Worm (Caenorhabditis elegans): Measurements from ENCODE around the gene taf-13.

taf-13 gene

ce11 chrII:10603560-10603959 is 1.9 kb downstream of the taf-13 start:
- TF ChIP-seq mab-5 (tag; optimal IDR thresholded peaks at IDR 0.05) (no peak), ztf-11 (tag; optimal IDR thresholded peaks at IDR 0.05) (no peak), sma-3 (GFP tag; optimal IDR thresholded peaks at IDR 0.05) (no peak), unc-55 (GFP tag; optimal IDR thresholded peaks at IDR 0.05) (no peak), dmd-4 (tag; optimal IDR thresholded peaks at IDR 0.05) (no peak), nhr-12 (tag; optimal IDR thresholded peaks at IDR 0.05) (no peak), skn-1 (tag; optimal IDR thresholded peaks at IDR 0.05) (no peak), unc-39 (tag; optimal IDR thresholded peaks at IDR 0.05) (no peak), zag-1 (tag; optimal IDR thresholded peaks at IDR 0.05) (no peak), lin-11 (tag; optimal IDR thresholded peaks at IDR 0.05) (no peak), gmeb-1 (tag; optimal IDR thresholded peaks at IDR 0.05) (no peak), elt-1 (tag; optimal IDR thresholded peaks at IDR 0.05) (no peak), snpc-4 (tag; optimal IDR thresholded peaks at IDR 0.05) (no peak), lsy-2 (tag; optimal IDR thresholded peaks at IDR 0.05) (no peak), nhr-23 (tag; optimal IDR thresholded peaks at IDR 0.05) (no peak), egl-27 (tag; optimal IDR thresholded peaks at IDR 0.05) (no peak)

- TF ChIP-seq ama-1 (optimal IDR thresholded peaks at IDR 0.05) (no peak), ztf-4 (tag; optimal IDR thresholded peaks at IDR 0.05) (no peak), aly-2 (tag; optimal IDR thresholded peaks at IDR 0.05) (no peak), dmd-4 (tag; optimal IDR thresholded peaks at IDR 0.05) (no peak), skn-1 (tag; optimal IDR thresholded peaks at IDR 0.05) (no peak), ZK546.5 (tag; optimal IDR thresholded peaks at IDR 0.05) (no peak), alr-1 (tag; optimal IDR thresholded peaks at IDR 0.05) (no peak), sma-9 (GFP tag; optimal IDR thresholded peaks at IDR 0.05) (no peak), sma-9 (tag; optimal IDR thresholded peaks at IDR 0.05) (no peak), F13H6.1 (tag; optimal IDR thresholded peaks at IDR 0.05) (no peak), Y55F3AM.14 (GFP tag; optimal IDR thresholded peaks at IDR 0.05) (no peak), snpc-4 (tag; optimal IDR thresholded peaks at IDR 0.05) (no peak), R02D3.7 (tag; optimal IDR thresholded peaks at IDR 0.05) (no peak), nhr-23 (tag; optimal IDR thresholded peaks at IDR 0.05) (no peak), C34F6.9 (tag; optimal IDR thresholded peaks at IDR 0.05) (no peak), nhr-77 (tag; optimal IDR thresholded peaks at IDR 0.05) (no peak), ztf-11 (tag; optimal IDR thresholded peaks at IDR 0.05) (no peak), ceh-82 (tag; optimal IDR thresholded peaks at IDR 0.05) (no peak)
Measured at ce11 chrII:10602184-10602583, 3.2 kb downstream of the taf-13 start, which contains the start of gene srv-2. Gene srv-2 (minus strand): TSS chrII:10602284.

- TF ChIP-seq R02D3.7 (tag; optimal IDR thresholded peaks at IDR 0.05), result no peak
- no peak for TF ChIP-seq unc-55 (GFP tag; optimal IDR thresholded peaks at IDR 0.05)
- TF ChIP-seq dmd-4 (tag; optimal IDR thresholded peaks at IDR 0.05), result no peak
- TF ChIP-seq blmp-1 (tag; optimal IDR thresholded peaks at IDR 0.05; ENCODE audit: insufficient read depth), result peak; percentile 26
- TF ChIP-seq C34F6.9 (tag; optimal IDR thresholded peaks at IDR 0.05), result no peak
- no peak for TF ChIP-seq nhr-77 (tag; optimal IDR thresholded peaks at IDR 0.05)
Measured at ce11 chrII:10598970-10599369, 6.4 kb downstream of the taf-13 start, which contains the start of gene C14A4.9. Gene C14A4.9 (plus strand): TSS chrII:10599337.

ce11 chrII:10598039-10598438 is 7.4 kb downstream of the taf-13 start, which contains the start of gene C14A4.8:
Gene C14A4.8 (minus strand): TSS chrII:10598139.
- TF ChIP-seq sma-3 (GFP tag; optimal IDR thresholded peaks at IDR 0.05) (no peak), unc-55 (GFP tag; optimal IDR thresholded peaks at IDR 0.05) (no peak), nhr-77 (tag; optimal IDR thresholded peaks at IDR 0.05) (no peak)

- TF ChIP-seq nhr-237 (tag; optimal IDR thresholded peaks at IDR 0.05), result no peak
- peak; percentile 37 for TF ChIP-seq fos-1 (tag; optimal IDR thresholded peaks at IDR 0.05)
Measured at ce11 chrII:10596462-10596861, 8.9 kb downstream of the taf-13 start, which contains the start of gene C14A4.7. Gene C14A4.7 (minus strand): TSS chrII:10596562.

ce11 chrII:10594758-10595157 is 10.7 kb downstream of the taf-13 start, which contains the start of gene C14A4.6:
Gene C14A4.6 (minus strand): TSS chrII:10594776.
- TF ChIP-seq fos-1 (tag; optimal IDR thresholded peaks at IDR 0.05) (peak; percentile 74), zag-1 (tag; optimal IDR thresholded peaks at IDR 0.05) (no peak), crh-2 (tag; optimal IDR thresholded peaks at IDR 0.05) (peak; percentile 54), nhr-237 (tag; optimal IDR thresholded peaks at IDR 0.05) (no peak)
